Fruit fly (Drosophila melanogaster) whole organism, prepupa: Measurements from ENCODE around the gene Cwc25.

ENCODE experiments used
- Blimp-1 ChIP-seq: fragments of 200-800 bp; sonication (Bioruptor generic); optimal IDR thresholded peaks from 3 replicates; lab custom pipeline; 2017; ENCODE audit warnings: missing biosample characterization, missing genetic modification characterization, mild to moderate bottlenecking, moderate library complexity, missing genetic modification reagents
- CG10631 ChIP-seq: fragments of 200-800 bp; sonication (Bioruptor generic); optimal IDR thresholded peaks from 2 replicates; lab custom pipeline; 2016; ENCODE audit warnings: missing biosample characterization, missing genetic modification characterization
- CG10669 ChIP-seq: fragments of 200-800 bp; sonication (Bioruptor generic); optimal IDR thresholded peaks from 3 replicates; lab custom pipeline; 2018; ENCODE audit warnings: missing biosample characterization, mild to moderate bottlenecking, missing genetic modification characterization, moderate library complexity
- CG11294 ChIP-seq: fragments of 200-800 bp; sonication (Bioruptor generic); IDR thresholded peaks from 2 replicates; pipeline ENCODE4 v1.3.6; 2022; ENCODE audit warnings: missing biosample characterization, missing genetic modification characterization
- CG11762 ChIP-seq: fragments of 200-800 bp; sonication (Bioruptor generic); optimal IDR thresholded peaks from 3 replicates; lab custom pipeline; 2016; ENCODE audit warnings: missing biosample characterization, missing genetic modification characterization; ENCODE audit not compliant: insufficient read depth
- CG11902 ChIP-seq: fragments of 200-800 bp; sonication (Bioruptor generic); optimal IDR thresholded peaks from 3 replicates; lab custom pipeline; 2016; ENCODE audit warnings: missing biosample characterization, missing genetic modification characterization
- CG15336 ChIP-seq: fragments of 200-800 bp; sonication (Bioruptor generic); IDR thresholded peaks from 2 replicates; pipeline ENCODE4 v1.3.6; 2022; ENCODE audit warnings: missing biosample characterization, missing genetic modification characterization
- CG1621 ChIP-seq: fragments of 200-800 bp; sonication (Bioruptor generic); optimal IDR thresholded peaks from 3 replicates; lab custom pipeline; 2018; ENCODE audit warnings: missing biosample characterization, mild to moderate bottlenecking, missing genetic modification characterization
- CG31627 ChIP-seq: fragments of 200-800 bp; sonication (Bioruptor generic); optimal IDR thresholded peaks from 3 replicates; lab custom pipeline; 2016; ENCODE audit warnings: missing biosample characterization, missing genetic modification characterization
- CG32006 ChIP-seq: fragments of 200-800 bp; sonication (Bioruptor generic); optimal IDR thresholded peaks from 3 replicates; lab custom pipeline; 2017; ENCODE audit warnings: missing biosample characterization, mild to moderate bottlenecking, missing genetic modification characterization
- CG34406 ChIP-seq: fragments of 200-800 bp; sonication (Bioruptor generic); optimal IDR thresholded peaks from 3 replicates; lab custom pipeline; 2016; ENCODE audit warnings: missing biosample characterization, missing genetic modification characterization
- CG4318 ChIP-seq: fragments of 200-800 bp; sonication (Bioruptor generic); optimal IDR thresholded peaks from 3 replicates; lab custom pipeline; 2017; ENCODE audit warnings: missing biosample characterization, mild to moderate bottlenecking, missing genetic modification characterization
- CG6163 ChIP-seq: fragments of 200-800 bp; sonication (Bioruptor generic); IDR thresholded peaks from 3 replicates; pipeline ENCODE4 v1.3.6; 2022; ENCODE audit warnings: missing biosample characterization, missing genetic modification characterization
- CG6276 ChIP-seq: fragments of 200-800 bp; sonication (Bioruptor generic); optimal IDR thresholded peaks from 2 replicates; lab custom pipeline; 2017; ENCODE audit warnings: missing biosample characterization, mild to moderate bottlenecking, missing genetic modification characterization
- CG6808 ChIP-seq: fragments of 200-800 bp; sonication (Bioruptor generic); optimal IDR thresholded peaks from 3 replicates; lab custom pipeline; 2017; ENCODE audit warnings: missing biosample characterization, missing genetic modification characterization, mild to moderate bottlenecking, moderate library complexity, missing genetic modification reagents
- CG6854 ChIP-seq: fragments of 200-800 bp; sonication (Bioruptor generic); optimal IDR thresholded peaks from 2 replicates; lab custom pipeline; 2017; ENCODE audit warnings: missing biosample characterization, mild to moderate bottlenecking, missing genetic modification characterization
- CG7368 ChIP-seq: fragments of 200-800 bp; sonication (Bioruptor generic); optimal IDR thresholded peaks from 3 replicates; lab custom pipeline; 2016; ENCODE audit warnings: missing biosample characterization, missing genetic modification characterization
- CG8119 ChIP-seq: fragments of 200-800 bp; sonication (Bioruptor generic); IDR thresholded peaks from 3 replicates; pipeline ENCODE4 v1.3.6; 2022; ENCODE audit warnings: missing biosample characterization, missing genetic modification characterization
- CG8319 ChIP-seq: fragments of 200-800 bp; sonication (Bioruptor generic); optimal IDR thresholded peaks from 3 replicates; lab custom pipeline; 2016; ENCODE audit warnings: missing biosample characterization, missing genetic modification characterization
- CG8632 ChIP-seq: fragments of 200-800 bp; sonication (Bioruptor generic); optimal IDR thresholded peaks from 3 replicates; lab custom pipeline; 2016; ENCODE audit warnings: missing biosample characterization, missing genetic modification characterization
- CG9139 ChIP-seq: fragments of 200-800 bp; sonication (Bioruptor generic); optimal IDR thresholded peaks from 3 replicates; lab custom pipeline; 2017; ENCODE audit warnings: missing biosample characterization, mild to moderate bottlenecking, missing genetic modification characterization
- Eip75B ChIP-seq: fragments of 200-800 bp; sonication (Bioruptor generic); optimal IDR thresholded peaks from 3 replicates; lab custom pipeline; 2016; ENCODE audit warnings: missing biosample characterization, missing genetic modification characterization
- Eip78C ChIP-seq: fragments of 200-800 bp; sonication (Bioruptor generic); peaks from one replicate; lab custom pipeline; 2016; ENCODE audit warnings: missing biosample characterization, missing genetic modification characterization
- Eip93F ChIP-seq: fragments of 200-800 bp; sonication (Bioruptor generic); optimal IDR thresholded peaks from 2 replicates; lab custom pipeline; 2016; ENCODE audit warnings: missing biosample characterization, mild to moderate bottlenecking, missing genetic modification characterization
- Ets96B ChIP-seq: fragments of 200-800 bp; optimal IDR thresholded peaks from 2 replicates; lab custom pipeline; 2019; ENCODE audit warnings: missing biosample characterization, mild to moderate bottlenecking, missing genetic modification characterization, moderate library complexity
- Gug ChIP-seq: fragments of 200-800 bp; sonication (Bioruptor generic); IDR thresholded peaks from 2 replicates; pipeline ENCODE4 v1.3.6; 2022; ENCODE audit warnings: missing biosample characterization, missing genetic modification characterization
- Hr38 ChIP-seq: sonication (Bioruptor generic); optimal IDR thresholded peaks from 2 replicates; lab custom pipeline; 2016; ENCODE audit warnings: missing biosample characterization, missing genetic modification characterization
- Hr39 ChIP-seq: fragments of 200-800 bp; sonication (Bioruptor generic); optimal IDR thresholded peaks from 2 replicates; lab custom pipeline; 2016; ENCODE audit warnings: missing biosample characterization, missing genetic modification characterization
- Lpt ChIP-seq: fragments of 200-800 bp; sonication (Bioruptor generic); optimal IDR thresholded peaks from 3 replicates; lab custom pipeline; 2016; ENCODE audit warnings: missing biosample characterization, missing genetic modification characterization
- Met ChIP-seq: fragments of 200-800 bp; sonication (Bioruptor generic); optimal IDR thresholded peaks from 3 replicates; lab custom pipeline; 2016; ENCODE audit warnings: missing biosample characterization, missing genetic modification characterization
- OdsH ChIP-seq: fragments of 200-800 bp; sonication (Bioruptor generic); optimal IDR thresholded peaks from 3 replicates; lab custom pipeline; 2016; ENCODE audit warnings: missing biosample characterization, missing genetic modification characterization
- Smox ChIP-seq: fragments of 200-800 bp; sonication (Bioruptor generic); optimal IDR thresholded peaks from 3 replicates; lab custom pipeline; 2016; ENCODE audit warnings: missing biosample characterization, missing genetic modification characterization
- Sox102F ChIP-seq: fragments of 200-800 bp; sonication (Bioruptor generic); optimal IDR thresholded peaks from 2 replicates; lab custom pipeline; 2016; ENCODE audit warnings: missing biosample characterization, mild to moderate bottlenecking, missing genetic modification characterization
- Sox14 ChIP-seq: fragments of 200-800 bp; sonication (Bioruptor generic); optimal IDR thresholded peaks from 3 replicates; lab custom pipeline; 2016; ENCODE audit warnings: missing biosample characterization, missing genetic modification characterization
- Sox15 ChIP-seq: fragments of 200-800 bp; sonication (Bioruptor generic); optimal IDR thresholded peaks from 3 replicates; lab custom pipeline; 2016; ENCODE audit warnings: missing biosample characterization, missing genetic modification characterization
- achi ChIP-seq: fragments of 200-800 bp; sonication (Bioruptor generic); optimal IDR thresholded peaks from 3 replicates; lab custom pipeline; 2016; ENCODE audit warnings: missing biosample characterization, missing genetic modification characterization
- acj6 ChIP-seq: fragments of 200-800 bp; sonication (Bioruptor generic); optimal IDR thresholded peaks from 3 replicates; lab custom pipeline; 2016; ENCODE audit warnings: missing biosample characterization, missing genetic modification characterization
- cyc ChIP-seq: fragments of 200-800 bp; sonication (Bioruptor generic); optimal IDR thresholded peaks from 3 replicates; lab custom pipeline; 2016; ENCODE audit warnings: missing biosample characterization, missing genetic modification characterization
- dac ChIP-seq: fragments of 200-800 bp; sonication (Bioruptor generic); optimal IDR thresholded peaks from 2 replicates; lab custom pipeline; 2017; ENCODE audit warnings: missing biosample characterization, mild to moderate bottlenecking, missing genetic modification characterization
- dsx ChIP-seq: fragments of 200-800 bp; optimal IDR thresholded peaks from 3 replicates; lab custom pipeline; 2019; ENCODE audit warnings: missing biosample characterization, mild to moderate bottlenecking, missing genetic modification characterization, moderate library complexity; ENCODE audit not compliant: poor library complexity, severe bottlenecking
- esn ChIP-seq: fragments of 200-800 bp; sonication (Bioruptor generic); optimal IDR thresholded peaks from 2 replicates; lab custom pipeline; 2016; ENCODE audit warnings: missing biosample characterization, mild to moderate bottlenecking, missing genetic modification characterization, moderate library complexity
- fd85E ChIP-seq: fragments of 200-800 bp; sonication (Bioruptor generic); optimal IDR thresholded peaks from 3 replicates; lab custom pipeline; 2016; ENCODE audit warnings: missing biosample characterization, missing genetic modification characterization
- fkh ChIP-seq: fragments of 200-800 bp; sonication (Bioruptor generic); optimal IDR thresholded peaks from 3 replicates; lab custom pipeline; 2017; ENCODE audit warnings: missing biosample characterization, mild to moderate bottlenecking, missing genetic modification characterization, moderate library complexity
- salr ChIP-seq, 2 experiments: fragments of 200-800 bp; sonication (Bioruptor generic); optimal IDR thresholded peaks; 3 replicates each; lab custom pipeline; 2016 to 2018; ENCODE audit warnings: missing biosample characterization in 2 of 2, missing genetic modification characterization in 2 of 2, mild to moderate bottlenecking in 1 of 2
- spab ChIP-seq: fragments of 200-800 bp; sonication (Bioruptor generic); optimal IDR thresholded peaks from 2 replicates; lab custom pipeline; 2017; ENCODE audit warnings: missing biosample characterization, mild to moderate bottlenecking, missing genetic modification characterization, missing genetic modification reagents
- ss ChIP-seq, 2 experiments: fragments of 200-800 bp; sonication (Bioruptor generic); optimal IDR thresholded peaks; 2 replicates in 1 of 2; 3 replicates in 1 of 2; lab custom pipeline; 2017 to 2018; ENCODE audit warnings: mild to moderate bottlenecking in 2 of 2, missing biosample characterization in 2 of 2, missing genetic modification characterization in 2 of 2, moderate library complexity in 1 of 2
- svp ChIP-seq: fragments of 200-800 bp; sonication (Bioruptor generic); peaks from one replicate; lab custom pipeline; 2016; ENCODE audit warnings: missing biosample characterization, missing genetic modification characterization
- vri ChIP-seq: fragments of 200-800 bp; sonication (Bioruptor generic); optimal IDR thresholded peaks from 3 replicates; lab custom pipeline; 2016; ENCODE audit warnings: missing biosample characterization, mild to moderate bottlenecking, missing genetic modification characterization

Gene Cwc25

dm6 chr2L:2765659-2766373, 20.9 kb downstream of the Cwc25 start, which contains the start of the genes Snx21 and aph-1 (continued):
- TF ChIP-seq vri (GFP tag; lab: Kevin White, UChicago) (peak; percentile 72), Eip75B (GFP tag; lab: Kevin White, UChicago) (peak; percentile 88), CG34406 (peak; percentile 89), Lpt (GFP tag; lab: Kevin White, UChicago) (peak; percentile 61), CG10631 (GFP tag; lab: Kevin White, UChicago) (peak; percentile 89), CG31627 (GFP tag; lab: Kevin White, UChicago) (peak; percentile 92), svp (peak; percentile 92), spab (peak; percentile 81), CG11902 (GFP tag; lab: Kevin White, UChicago) (peak; percentile 87), salr (GFP tag; optimal IDR thresholded peaks at IDR 0.05; lab: Kevin White, UChicago) (peak; percentile 59 to 86)

dm6 chr2L:2767627-2768026, 22.7 kb downstream of the Cwc25 start, which contains the start of the genes Taf10b and Taf10:
Gene Taf10b (minus strand): TSS chr2L:2767845.
Gene Taf10 (plus strand): TSS chr2L:2767890.
- TF ChIP-seq Hr38: no peak
- no peak for TF ChIP-seq Ets96B (tag; lab: Kevin White, UChicago)
- TF ChIP-seq CG8119 (GFP tag; lab: Robert Waterston, UW): no peak
- TF ChIP-seq Eip78C: peak; percentile 31
- no peak for TF ChIP-seq CG4318 (GFP tag; lab: Kevin White, UChicago)
- no peak for TF ChIP-seq fd85E
- TF ChIP-seq dsx (GFP tag; lab: Kevin White, UChicago): peak; percentile 72
- no peak for TF ChIP-seq vri (GFP tag; lab: Kevin White, UChicago)
- no peak for TF ChIP-seq Eip93F (GFP tag; lab: Kevin White, UChicago)
- no peak for TF ChIP-seq OdsH (GFP tag; lab: Kevin White, UChicago)
- TF ChIP-seq ss (GFP tag; optimal IDR thresholded peaks at IDR 0.05; lab: Kevin White, UChicago): no peak
- TF ChIP-seq CG6854 (GFP tag; lab: Kevin White, UChicago): peak; percentile 39
- TF ChIP-seq Hr39 (GFP tag; lab: Kevin White, UChicago): no peak
- TF ChIP-seq Lpt (GFP tag; lab: Kevin White, UChicago): no peak
- TF ChIP-seq Sox14 (GFP tag; lab: Kevin White, UChicago): peak; percentile 37
- no peak for TF ChIP-seq CG8319 (GFP tag; lab: Kevin White, UChicago)
- no peak for TF ChIP-seq CG6276 (GFP tag; lab: Kevin White, UChicago)
- 0 out of 3 replicates have a peak, but pooled peaks have one; percentile 23 for TF ChIP-seq CG6163 (GFP tag; lab: Robert Waterston, UW)
- TF ChIP-seq dac (GFP tag; lab: Kevin White, UChicago): no peak
- no peak for TF ChIP-seq CG10631 (GFP tag; lab: Kevin White, UChicago)
- no peak for TF ChIP-seq acj6 (GFP tag; lab: Kevin White, UChicago)
- TF ChIP-seq CG9139 (GFP tag; lab: Kevin White, UChicago): no peak
- no peak for TF ChIP-seq Gug (GFP tag; lab: Robert Waterston, UW)
- no peak for TF ChIP-seq CG15336 (GFP tag; lab: Robert Waterston, UW)
- no peak for TF ChIP-seq achi (GFP tag; lab: Kevin White, UChicago)
- TF ChIP-seq CG32006 (GFP tag; lab: Kevin White, UChicago): no peak
- no peak for TF ChIP-seq Blimp-1 (GFP tag; lab: Kevin White, UChicago)
- no peak for TF ChIP-seq CG11902 (GFP tag; lab: Kevin White, UChicago)
- no peak for TF ChIP-seq CG7368
- no peak for TF ChIP-seq CG8632 (GFP tag; lab: Kevin White, UChicago)
- no peak for TF ChIP-seq Smox
- peak; percentile 88 for TF ChIP-seq fkh (GFP tag; lab: Kevin White, UChicago)
- TF ChIP-seq esn (GFP tag; lab: Kevin White, UChicago): peak; percentile 37
- no peak for TF ChIP-seq cyc (GFP tag; lab: Kevin White, UChicago)
- no peak for TF ChIP-seq Met (GFP tag; lab: Kevin White, UChicago)
- TF ChIP-seq CG10669 (GFP tag; lab: Kevin White, UChicago): no peak
- TF ChIP-seq CG6808: no peak
- TF ChIP-seq Sox15 (GFP tag; lab: Kevin White, UChicago): no peak
- no peak for TF ChIP-seq CG11294 (GFP tag; lab: Robert Waterston, UW)
- no peak for TF ChIP-seq Sox102F (GFP tag; lab: Kevin White, UChicago)
- peak; percentile 99 for TF ChIP-seq CG1621 (tag; lab: Kevin White, UChicago)
- TF ChIP-seq CG11762 (GFP tag; lab: Kevin White, UChicago): no peak
- no peak for TF ChIP-seq salr (GFP tag; optimal IDR thresholded peaks at IDR 0.05; lab: Kevin White, UChicago)
- no peak for TF ChIP-seq CG34406
